Fruit fly (Drosophila melanogaster): ENCODE measurements around the gene CG9135.

The CG9135 gene

DNA sequence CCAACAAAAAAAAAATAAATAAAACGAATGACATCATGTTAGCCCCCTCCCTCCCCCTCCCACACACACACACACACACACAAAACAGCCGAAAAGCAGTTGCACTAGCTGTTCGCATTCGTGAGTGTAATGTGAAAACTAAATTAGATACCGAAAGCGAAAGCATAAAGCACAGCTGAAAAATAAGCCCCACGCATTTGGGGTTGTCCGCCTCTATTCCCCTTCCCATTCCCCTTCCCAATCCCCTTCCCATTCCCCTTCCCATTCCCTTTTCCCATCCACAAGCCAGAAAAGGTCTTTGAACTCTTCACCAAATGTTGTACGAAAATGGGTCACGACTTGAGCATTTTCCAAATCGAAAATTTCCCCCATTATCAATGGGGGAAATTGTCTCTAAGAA is 24.7 kb downstream of the CG9135 start (continued):
- no peak for TF ChIP-seq her (GFP tag; optimal IDR thresholded peaks at IDR 0.05)
- no peak for TF ChIP-seq da (GFP tag; optimal IDR thresholded peaks at IDR 0.05)

DNA sequence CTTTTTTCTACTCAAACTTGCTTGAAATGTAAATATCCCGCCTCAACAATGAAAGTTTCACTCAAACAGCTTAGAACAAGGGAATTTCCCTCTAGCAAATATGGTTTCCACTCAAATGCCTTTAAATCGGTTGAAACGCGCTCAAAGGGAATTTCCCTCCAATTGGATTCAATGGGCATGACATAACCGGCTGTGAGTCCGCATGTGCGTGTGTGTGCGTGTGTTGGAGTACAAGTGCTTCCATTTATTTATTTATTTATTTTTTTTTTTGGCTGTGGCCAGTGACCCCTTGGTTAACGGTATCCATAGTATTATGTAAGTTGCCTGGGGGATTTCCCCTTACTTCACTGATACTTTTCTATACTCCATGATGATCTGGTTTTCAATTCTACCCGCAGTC is 25.5 kb downstream of the CG9135 start:
- no peak for TF ChIP-seq crc (GFP tag; optimal IDR thresholded peaks at IDR 0.05)
- no peak for TF ChIP-seq jigr1 (GFP tag; IDR thresholded peaks at IDR 0.05)
- no peak for TF ChIP-seq nom (GFP tag; optimal IDR thresholded peaks at IDR 0.05)
- no peak for TF ChIP-seq Kr (GFP tag; optimal IDR thresholded peaks at IDR 0.05)
- TF ChIP-seq CG10366 (GFP tag; IDR thresholded peaks at IDR 0.05), result no peak
- no peak for TF ChIP-seq CG2120 (GFP tag; optimal IDR thresholded peaks at IDR 0.05)
- TF ChIP-seq abd-A (tag; optimal IDR thresholded peaks at IDR 0.05), result peak; percentile 12
- no peak for TF ChIP-seq row (GFP tag; IDR thresholded peaks at IDR 0.05)
- TF ChIP-seq tio (GFP tag; optimal IDR thresholded peaks at IDR 0.05), result no peak
- no peak for TF ChIP-seq tll (GFP tag; optimal IDR thresholded peaks at IDR 0.05)
- no peak for TF ChIP-seq CG30431 (GFP tag; optimal IDR thresholded peaks at IDR 0.05)
- no peak for TF ChIP-seq ro (GFP tag; IDR thresholded peaks at IDR 0.05)
- TF ChIP-seq CG10147 (GFP tag; optimal IDR thresholded peaks at IDR 0.05), result no peak
- TF ChIP-seq H2.0 (GFP tag; IDR thresholded peaks at IDR 0.05), result no peak
- no peak for TF ChIP-seq CG12236 (GFP tag; optimal IDR thresholded peaks at IDR 0.05)
- TF ChIP-seq sd (tag; optimal IDR thresholded peaks at IDR 0.05), result peak; percentile 1
- no peak for TF ChIP-seq CG1233 (GFP tag; optimal IDR thresholded peaks at IDR 0.05)
- peak; percentile 71 for TF ChIP-seq cg (GFP tag; optimal IDR thresholded peaks at IDR 0.05)
- peak; percentile 8; the same call in 1 of the 2 replicates for TF ChIP-seq CG13287 (GFP tag; IDR thresholded peaks at IDR 0.05; ENCODE audit: partially characterized antibody)
- TF ChIP-seq kni (GFP tag; optimal IDR thresholded peaks at IDR 0.05), result no peak
- TF ChIP-seq wor (GFP tag; IDR thresholded peaks at IDR 0.05), result no peak
- no peak for TF ChIP-seq MESR4 (GFP tag; optimal IDR thresholded peaks at IDR 0.05)
- TF ChIP-seq ab (GFP tag; optimal IDR thresholded peaks at IDR 0.05), result no peak
- peak; percentile 15; the same call in 1 of the 2 replicates for TF ChIP-seq ato (GFP tag; IDR thresholded peaks at IDR 0.05; ENCODE audit: partially characterized antibody)
- TF ChIP-seq CG12071 (GFP tag; optimal IDR thresholded peaks at IDR 0.05), result no peak
- TF ChIP-seq Six4 (GFP tag; optimal IDR thresholded peaks at IDR 0.05), result no peak
- TF ChIP-seq CG5180 (GFP tag; optimal IDR thresholded peaks at IDR 0.05), result peak; percentile 40
- no peak for TF ChIP-seq Dip3 (GFP tag; optimal IDR thresholded peaks at IDR 0.05)
- no peak for TF ChIP-seq gem (tag; optimal IDR thresholded peaks at IDR 0.05)
- TF ChIP-seq Pdp1 (GFP tag; optimal IDR thresholded peaks at IDR 0.05), result peak in 1 of 2 experiments; percentile 98
- TF ChIP-seq stwl (tag; optimal IDR thresholded peaks at IDR 0.05), result peak; percentile 14
- no peak for TF ChIP-seq CG10274 (GFP tag; optimal IDR thresholded peaks at IDR 0.05)
- no peak for TF ChIP-seq CG34376 (GFP tag; optimal IDR thresholded peaks at IDR 0.05)
- TF ChIP-seq Ets65A (GFP tag), result no peak
- no peak for TF ChIP-seq CG11085 (GFP tag; IDR thresholded peaks at IDR 0.05)
- peak; percentile 32; the same call in 1 of the 2 replicates for TF ChIP-seq chm (GFP tag; IDR thresholded peaks at IDR 0.05)
- no peak for TF ChIP-seq CG3847 (GFP tag; IDR thresholded peaks at IDR 0.05)
- TF ChIP-seq NFAT (GFP tag; IDR thresholded peaks at IDR 0.05), result no peak
- no peak for TF ChIP-seq CG1602 (GFP tag; optimal IDR thresholded peaks at IDR 0.05)
- TF ChIP-seq az2 (GFP tag; optimal IDR thresholded peaks at IDR 0.05), result no peak
- TF ChIP-seq Dek (tag; optimal IDR thresholded peaks at IDR 0.05), result no peak
- TF ChIP-seq chinmo (GFP tag; IDR thresholded peaks at IDR 0.05; ENCODE audit: partially characterized antibody), result peak; percentile 81; the same call in 2 of the 4 replicates
- no peak for TF ChIP-seq ATbp (GFP tag; optimal IDR thresholded peaks at IDR 0.05)
- peak; percentile 97 for TF ChIP-seq z (GFP tag; IDR thresholded peaks at IDR 0.05)
- no peak for TF ChIP-seq dmrt99B (tag; optimal IDR thresholded peaks at IDR 0.05)
- 0 out of 2 replicates have a peak, but pooled peaks have one; percentile 25 for TF ChIP-seq vvl (GFP tag; IDR thresholded peaks at IDR 0.05)
- TF ChIP-seq Hr3 (GFP tag; optimal IDR thresholded peaks at IDR 0.05), result no peak
